Worm (Caenorhabditis elegans): ENCODE measurements around the gene nstp-7.

- TF ChIP-seq hnd-1 (tag; optimal IDR thresholded peaks at IDR 0.05) (no peak), hmg-4 (GFP tag; optimal IDR thresholded peaks at IDR 0.05) (no peak)
Measured at ce11 chrV:541470-541869, 40.2 kb upstream of the nstp-7 start.
